Fruit fly (Drosophila melanogaster) whole organism, embryonic: Measurements from ENCODE around the gene CG3071.

Experiments used
- Aef1 ChIP-seq: fragments of 200-800 bp; sonication (Bioruptor generic); IDR thresholded peaks from 3 replicates; pipeline ENCODE4 v1.3.6; 2022; ENCODE audit warnings: missing biosample characterization, missing genetic modification characterization
- B-H1 ChIP-seq: fragments of 200-800 bp; sonication (Bioruptor generic); IDR thresholded peaks from 3 replicates; pipeline ENCODE4 v1.3.6; 2022; ENCODE audit warnings: missing biosample characterization, missing genetic modification characterization
- Bgb ChIP-seq: fragments of 200-800 bp; sonication (Bioruptor generic); IDR thresholded peaks from 2 replicates; pipeline ENCODE4 v1.3.6; 2022; ENCODE audit warnings: missing biosample characterization, missing genetic modification characterization; ENCODE audit not compliant: partially characterized antibody
- CG10654 ChIP-seq: fragments of 200-800 bp; sonication (Bioruptor generic); optimal IDR thresholded peaks from 2 replicates; lab custom pipeline; 2016; ENCODE audit warnings: missing biosample characterization, missing genetic modification characterization
- CG11247 ChIP-seq: fragments of 200-800 bp; sonication (Bioruptor generic); IDR thresholded peaks from 2 replicates; pipeline ENCODE4 v1.3.6; 2022; ENCODE audit warnings: missing biosample characterization, missing genetic modification characterization
- CG12659 ChIP-seq: fragments of 200-800 bp; sonication (Bioruptor generic); optimal IDR thresholded peaks from 3 replicates; lab custom pipeline; 2017; ENCODE audit warnings: mild to moderate bottlenecking, missing biosample characterization, missing genetic modification reagents, missing genetic modification characterization
- CG12744 ChIP-seq: fragments of 200-800 bp; sonication (Bioruptor generic); optimal IDR thresholded peaks from 2 replicates; lab custom pipeline; 2016; ENCODE audit warnings: missing biosample characterization, missing genetic modification characterization
- CG15601 ChIP-seq: fragments of 200-800 bp; sonication (Bioruptor generic); optimal IDR thresholded peaks from 3 replicates; lab custom pipeline; 2019; ENCODE audit warnings: missing biosample characterization, mild to moderate bottlenecking, missing genetic modification characterization, moderate library complexity
- CG18262 ChIP-seq: fragments of 200-800 bp; optimal IDR thresholded peaks from 3 replicates; lab custom pipeline; 2019; ENCODE audit warnings: missing biosample characterization, mild to moderate bottlenecking, missing genetic modification characterization, moderate library complexity
- CG18476 ChIP-seq: fragments of 200-800 bp; sonication (Bioruptor generic); optimal IDR thresholded peaks from 2 replicates; lab custom pipeline; 2016; ENCODE audit warnings: missing biosample characterization, mild to moderate bottlenecking, missing genetic modification characterization
- CG2120 ChIP-seq: fragments of 200-800 bp; sonication (Bioruptor generic); optimal IDR thresholded peaks from 3 replicates; lab custom pipeline; 2016; ENCODE audit warnings: missing biosample characterization, missing genetic modification characterization
- CG2202 ChIP-seq: fragments of 200-800 bp; sonication (Bioruptor generic); optimal IDR thresholded peaks from 2 replicates; lab custom pipeline; 2018; ENCODE audit warnings: missing biosample characterization, mild to moderate bottlenecking, missing genetic modification characterization
- CG33213 ChIP-seq: fragments of 200-800 bp; sonication (Bioruptor generic); optimal IDR thresholded peaks from 3 replicates; lab custom pipeline; 2016; ENCODE audit warnings: missing biosample characterization, missing genetic modification characterization
- CG4328 ChIP-seq: fragments of 200-800 bp; sonication (Bioruptor generic); optimal IDR thresholded peaks from 3 replicates; lab custom pipeline; 2017; ENCODE audit warnings: missing biosample characterization, missing genetic modification reagents, missing genetic modification characterization
- CG4730 ChIP-seq: fragments of 200-800 bp; sonication (Bioruptor generic); IDR thresholded peaks from 2 replicates; pipeline ENCODE4 v1.3.6; 2022; ENCODE audit warnings: missing biosample characterization, missing genetic modification characterization
- CG7271 ChIP-seq: fragments of 200-800 bp; sonication (Bioruptor generic); optimal IDR thresholded peaks from 2 replicates; lab custom pipeline; 2018; ENCODE audit warnings: missing biosample characterization, mild to moderate bottlenecking, missing genetic modification characterization, moderate library complexity
- CG7357 ChIP-seq: fragments of 200-800 bp; sonication (Bioruptor generic); IDR thresholded peaks from 3 replicates; pipeline ENCODE4 v1.3.6; 2022; ENCODE audit warnings: missing biosample characterization, missing genetic modification characterization
- CG7839 ChIP-seq: fragments of 200-800 bp; sonication (Bioruptor generic); optimal IDR thresholded peaks from 3 replicates; lab custom pipeline; 2018; ENCODE audit warnings: missing biosample characterization, mild to moderate bottlenecking, missing genetic modification characterization, moderate library complexity
- CG8290 ChIP-seq, 3 experiments: fragments of 200-800 bp; sonication (Bioruptor generic); optimal IDR thresholded peaks; 2 replicates each; lab custom pipeline; 2016 to 2019; ENCODE audit warnings: missing biosample characterization in 3 of 3, missing genetic modification characterization in 3 of 3, mild to moderate bottlenecking in 2 of 3, moderate library complexity in 1 of 3
- CG8388 ChIP-seq: fragments of 200-800 bp; sonication (Bioruptor generic); optimal IDR thresholded peaks from 2 replicates; lab custom pipeline; 2019; ENCODE audit warnings: missing biosample characterization, mild to moderate bottlenecking, missing genetic modification characterization, moderate library complexity
- CG9609 ChIP-seq: fragments of 200-800 bp; sonication (Bioruptor generic); optimal IDR thresholded peaks from 3 replicates; lab custom pipeline; 2016; ENCODE audit warnings: missing biosample characterization, missing genetic modification characterization
- CG9727 ChIP-seq: fragments of 200-800 bp; sonication (Bioruptor generic); optimal IDR thresholded peaks from 3 replicates; lab custom pipeline; 2017; ENCODE audit warnings: missing biosample characterization, mild to moderate bottlenecking, missing genetic modification characterization
- Camta ChIP-seq: fragments of 200-800 bp; sonication (Bioruptor generic); optimal IDR thresholded peaks from 2 replicates; lab custom pipeline; 2016; ENCODE audit warnings: missing biosample characterization, missing genetic modification characterization
- E2f1 ChIP-seq: fragments of 200-800 bp; sonication (Bioruptor generic); IDR thresholded peaks from 2 replicates; pipeline ENCODE4 v1.3.6; 2022; ENCODE audit warnings: missing biosample characterization, missing genetic modification characterization
- Fer2 ChIP-seq: fragments of 200-800 bp; sonication (Bioruptor generic); optimal IDR thresholded peaks from 2 replicates; lab custom pipeline; 2018; ENCODE audit warnings: missing biosample characterization, mild to moderate bottlenecking, missing genetic modification characterization, moderate library complexity
- HLH54F ChIP-seq: fragments of 200-800 bp; sonication (Bioruptor generic); optimal IDR thresholded peaks from 3 replicates; lab custom pipeline; 2016; ENCODE audit warnings: missing biosample characterization, missing genetic modification characterization
- Hey ChIP-seq: fragments of 200-800 bp; sonication (Bioruptor generic); optimal IDR thresholded peaks from 3 replicates; lab custom pipeline; 2018; ENCODE audit warnings: missing biosample characterization, mild to moderate bottlenecking, missing genetic modification characterization
- Hr78 ChIP-seq, 2 experiments: fragments of 200-800 bp in 1 of 2; fragments of >200 bp in 1 of 2; sonication (Bioruptor generic) in 1 of 2; optimal IDR thresholded peaks; 2 replicates each; lab custom pipeline; 2017 to 2019; ENCODE audit warnings: missing biosample characterization in 2 of 2, missing genetic modification characterization in 2 of 2, mild to moderate bottlenecking in 1 of 2, moderate library complexity in 1 of 2
- Kr ChIP-seq: fragments of 200-800 bp; sonication (Bioruptor generic); optimal IDR thresholded peaks from 2 replicates; lab custom pipeline; 2017; ENCODE audit warnings: missing biosample characterization, mild to moderate bottlenecking, missing genetic modification characterization
- Mrtf ChIP-seq: fragments of 200-800 bp; sonication (Bioruptor generic); IDR thresholded peaks from 3 replicates; pipeline ENCODE4 v1.3.6; 2022; ENCODE audit warnings: missing biosample characterization, missing genetic modification characterization
- NC2β ChIP-seq: fragments of 200-800 bp; sonication (Bioruptor generic); optimal IDR thresholded peaks from 2 replicates; lab custom pipeline; 2016; ENCODE audit warnings: missing biosample characterization, missing genetic modification characterization
- NK7.1 ChIP-seq: fragments of 200-800 bp; sonication (Bioruptor generic); optimal IDR thresholded peaks from 3 replicates; lab custom pipeline; 2016; ENCODE audit warnings: missing biosample characterization, missing genetic modification characterization
- Tbp ChIP-seq: fragments of >200 bp; optimal IDR thresholded peaks from 2 replicates; lab custom pipeline; 2018; ENCODE audit warnings: missing biosample characterization, missing genetic modification characterization
- abd-A ChIP-seq: fragments of 200-800 bp; sonication (Bioruptor generic); optimal IDR thresholded peaks from 3 replicates; lab custom pipeline; 2019; ENCODE audit warnings: missing biosample characterization, mild to moderate bottlenecking, missing genetic modification characterization, moderate library complexity
- al ChIP-seq: fragments of 200-800 bp; sonication (Bioruptor generic); IDR thresholded peaks from 2 replicates; pipeline ENCODE4 v1.3.6; 2022; ENCODE audit warnings: missing biosample characterization, missing genetic modification characterization
- dan ChIP-seq: fragments of 200-800 bp; sonication (Bioruptor generic); IDR thresholded peaks from 2 replicates; pipeline ENCODE4 v1.3.6; 2022; ENCODE audit warnings: missing biosample characterization, missing genetic modification characterization
- fd102C ChIP-seq: fragments of 200-800 bp; sonication (Bioruptor generic); optimal IDR thresholded peaks from 2 replicates; lab custom pipeline; 2018; ENCODE audit warnings: missing biosample characterization, mild to moderate bottlenecking, missing genetic modification characterization, moderate library complexity
- gcm2 ChIP-seq: fragments of 200-800 bp; sonication (Bioruptor generic); optimal IDR thresholded peaks from 2 replicates; lab custom pipeline; 2016; ENCODE audit warnings: missing biosample characterization, missing genetic modification characterization
- hkb ChIP-seq, 2 experiments: fragments of 200-800 bp in 1 of 2; fragments of >200 bp in 1 of 2; sonication (Bioruptor generic) in 1 of 2; IDR thresholded peaks in 1 of 2; optimal IDR thresholded peaks in 1 of 2; 2 replicates each; pipeline versions ENCODE4 v1.3.6 to Lab custom; 2017 to 2022; ENCODE audit warnings: missing biosample characterization in 1 of 2, missing genetic modification characterization in 1 of 2
- mam ChIP-seq: fragments of 200-800 bp; sonication (Bioruptor generic); optimal IDR thresholded peaks from 3 replicates; lab custom pipeline; 2016; ENCODE audit warnings: missing biosample characterization, missing genetic modification characterization
- nom ChIP-seq: fragments of 200-800 bp; sonication (Bioruptor generic); optimal IDR thresholded peaks from 2 replicates; lab custom pipeline; 2017; ENCODE audit warnings: missing biosample characterization, missing genetic modification characterization, mild to moderate bottlenecking, moderate library complexity, missing genetic modification reagents
- peb ChIP-seq: fragments of 200-800 bp; sonication (Bioruptor generic); IDR thresholded peaks from 2 replicates; pipeline ENCODE4 v1.3.6; 2022; ENCODE audit warnings: missing biosample characterization, missing genetic modification characterization
- salm ChIP-seq: fragments of 200-800 bp; sonication (Bioruptor generic); optimal IDR thresholded peaks from 2 replicates; lab custom pipeline; 2018; ENCODE audit warnings: missing biosample characterization, mild to moderate bottlenecking, missing genetic modification characterization
- slou ChIP-seq: fragments of 200-800 bp; sonication (Bioruptor generic); optimal IDR thresholded peaks from 3 replicates; lab custom pipeline; 2016; ENCODE audit warnings: missing biosample characterization, missing genetic modification characterization
- sr ChIP-seq: fragments of 200-800 bp; sonication (Bioruptor generic); IDR thresholded peaks from 3 replicates; pipeline ENCODE4 v1.3.6; 2022; ENCODE audit warnings: missing biosample characterization, missing genetic modification characterization
- sug ChIP-seq: fragments of 200-800 bp; optimal IDR thresholded peaks from 2 replicates; lab custom pipeline; 2019; ENCODE audit warnings: missing biosample characterization, mild to moderate bottlenecking, missing genetic modification characterization, moderate library complexity
- tx ChIP-seq: fragments of 200-800 bp; sonication (Bioruptor generic); optimal IDR thresholded peaks from 2 replicates; lab custom pipeline; 2016; ENCODE audit warnings: missing biosample characterization, missing genetic modification characterization
- zen ChIP-seq: fragments of 200-800 bp; sonication (Bioruptor generic); optimal IDR thresholded peaks from 3 replicates; lab custom pipeline; 2018; ENCODE audit warnings: missing biosample characterization, mild to moderate bottlenecking, missing genetic modification characterization, moderate library complexity

CG3071 gene

DNA sequence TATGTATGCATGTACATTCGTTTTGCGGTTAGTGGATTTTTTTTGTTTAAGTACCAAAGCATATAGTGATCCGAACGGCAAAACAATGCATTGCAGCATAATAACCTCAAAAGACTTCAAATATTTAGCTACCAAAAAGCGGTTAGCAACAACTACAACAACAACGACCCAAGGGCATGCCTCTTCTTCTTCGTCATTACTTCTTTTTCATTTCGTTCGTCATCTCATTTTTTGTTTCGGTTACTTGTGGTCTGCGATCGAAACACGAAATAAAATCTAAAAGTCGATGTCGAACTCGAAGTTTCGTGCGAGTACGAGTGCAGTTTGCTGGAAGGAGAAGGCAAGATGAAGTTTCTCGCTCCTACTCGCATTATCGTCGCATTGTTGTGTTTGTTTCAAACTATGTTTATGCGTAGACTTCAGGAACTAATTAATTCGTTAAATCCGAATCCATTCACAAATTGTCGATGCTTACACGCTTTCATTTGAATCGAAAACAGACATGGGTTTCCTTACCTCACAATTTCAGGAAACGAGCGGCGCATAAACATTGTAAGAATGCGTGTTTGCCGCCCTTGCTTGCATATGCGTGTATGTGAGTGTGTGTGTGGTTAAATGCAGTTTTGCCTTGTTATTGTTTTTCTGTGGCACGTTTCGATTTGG is 36.2 kb downstream of the CG3071 start (continued):
- TF ChIP-seq CG9609 (GFP tag; lab: Kevin White, UChicago) (peak; percentile 58), Fer2 (tag; lab: Kevin White, UChicago) (no peak), hkb (optimal IDR thresholded peaks at IDR 0.05; lab: Kevin White, UChicago) (no peak), hkb (GFP tag; IDR thresholded peaks at IDR 0.05; lab: Robert Waterston, UW) (peak; percentile 87), CG8388 (GFP tag; lab: Kevin White, UChicago) (peak; percentile 88), dan (no peak), mam (GFP tag; lab: Kevin White, UChicago) (peak; percentile 61), CG18262 (tag; lab: Kevin White, UChicago) (peak; percentile 93), NC2β (GFP tag; lab: Kevin White, UChicago) (peak; percentile 84), abd-A (tag; lab: Kevin White, UChicago) (no peak), CG7357 (GFP tag; lab: Robert Waterston, UW) (no peak), CG9727 (GFP tag; lab: Kevin White, UChicago) (peak; percentile 83), CG10654 (GFP tag; lab: Kevin White, UChicago) (peak; percentile 74), E2f1 (GFP tag; lab: Robert Waterston, UW) (peak; percentile 72), peb (GFP tag; lab: Robert Waterston, UW) (peak; percentile 55; the same call in 1 of the 2 replicates), CG11247 (GFP tag; lab: Robert Waterston, UW) (peak; percentile 44; the same call in 1 of the 2 replicates), Hey (tag; lab: Kevin White, UChicago) (no peak), slou (no peak), CG7271 (tag; lab: Kevin White, UChicago) (peak; percentile 68), salm (peak; percentile 78), Camta (GFP tag; lab: Kevin White, UChicago) (peak; percentile 84), CG12744 (peak; percentile 49), Aef1 (GFP tag; lab: Robert Waterston, UW) (peak; percentile 52; the same call in 2 of the 3 replicates), CG4328 (GFP tag; lab: Kevin White, UChicago) (no peak), fd102C (peak; percentile 90), HLH54F (peak; percentile 54), NK7.1 (GFP tag; lab: Kevin White, UChicago) (peak; percentile 10), sug (tag; lab: Kevin White, UChicago) (no peak), Bgb (no peak), CG2120 (GFP tag; lab: Kevin White, UChicago) (no peak), zen (tag; lab: Kevin White, UChicago) (peak; percentile 89), nom (GFP tag; lab: Kevin White, UChicago) (peak; percentile 83), CG18476 (GFP tag; lab: Kevin White, UChicago) (peak; percentile 55), al (no peak), CG15601 (peak; percentile 88), B-H1 (GFP tag; lab: Robert Waterston, UW) (peak; percentile 60; the same call in 2 of the 3 replicates), CG7839 (tag; lab: Kevin White, UChicago) (peak; percentile 80), CG8290 (GFP tag; optimal IDR thresholded peaks at IDR 0.05; lab: Kevin White, UChicago) (peak; percentile 77), CG8290 (tag; optimal IDR thresholded peaks at IDR 0.05; lab: Kevin White, UChicago) (peak; percentile 54 to 75), Mrtf (GFP tag; lab: Robert Waterston, UW) (peak; percentile 60; the same call in 2 of the 3 replicates), CG33213 (GFP tag; lab: Kevin White, UChicago) (peak; percentile 74), tx (peak; percentile 62), CG2202 (tag; lab: Kevin White, UChicago) (peak; percentile 87), Tbp (no peak), CG4730 (GFP tag; lab: Robert Waterston, UW) (peak; percentile 48), Kr (GFP tag; lab: Kevin White, UChicago) (peak; percentile 76), CG12659 (GFP tag; lab: Kevin White, UChicago) (peak; percentile 66), sr (GFP tag; lab: Robert Waterston, UW) (peak; percentile 70; the same call in 2 of the 3 replicates), Hr78 (GFP tag; optimal IDR thresholded peaks at IDR 0.05; lab: Kevin White, UChicago) (peak in 1 of 2 experiments; percentile 58), gcm2 (GFP tag; lab: Kevin White, UChicago) (peak; percentile 75)
